Fruit fly (Drosophila melanogaster) whole organism, embryonic: ENCODE data around the gene CG6791.

Experiments
- CG10267 ChIP-seq: fragments of 200-800 bp; sonication (Bioruptor generic); optimal IDR thresholded peaks from 2 replicates; lab custom pipeline; 2018; ENCODE audit warnings: missing biosample characterization, mild to moderate bottlenecking, missing genetic modification characterization, moderate library complexity
- CG10462 ChIP-seq: fragments of 200-800 bp; sonication (Bioruptor generic); optimal IDR thresholded peaks from 2 replicates; lab custom pipeline; 2016; ENCODE audit warnings: missing biosample characterization, missing genetic modification characterization
- CG11504 ChIP-seq: fragments of 200-800 bp; sonication (Bioruptor generic); optimal IDR thresholded peaks from 3 replicates; lab custom pipeline; 2019; ENCODE audit warnings: missing biosample characterization, mild to moderate bottlenecking, missing genetic modification characterization, moderate library complexity
- CG11695 ChIP-seq: fragments of 200-800 bp; sonication (Bioruptor generic); IDR thresholded peaks from 3 replicates; pipeline ENCODE4 v1.3.6; 2022; ENCODE audit warnings: missing biosample characterization, missing genetic modification characterization
- CG11723 ChIP-seq: fragments of 200-800 bp; sonication (Bioruptor generic); optimal IDR thresholded peaks from 2 replicates; lab custom pipeline; 2017; ENCODE audit warnings: missing biosample characterization, mild to moderate bottlenecking, missing genetic modification characterization
- CG12299 ChIP-seq: fragments of 200-800 bp; sonication (Bioruptor generic); optimal IDR thresholded peaks from 2 replicates; lab custom pipeline; 2018; ENCODE audit warnings: missing biosample characterization, mild to moderate bottlenecking, missing genetic modification characterization
- CG13296 ChIP-seq: fragments of 200-800 bp; sonication (Bioruptor generic); optimal IDR thresholded peaks from 3 replicates; lab custom pipeline; 2018; ENCODE audit warnings: missing biosample characterization, mild to moderate bottlenecking, missing genetic modification characterization
- CG13624 ChIP-seq: fragments of 200-800 bp; sonication (Bioruptor generic); optimal IDR thresholded peaks from 2 replicates; lab custom pipeline; 2016; ENCODE audit warnings: missing biosample characterization, missing genetic modification characterization
- CG14860 ChIP-seq: fragments of 200-800 bp; sonication (Bioruptor generic); IDR thresholded peaks from 3 replicates; pipeline ENCODE4 v1.3.6; 2022; ENCODE audit warnings: missing biosample characterization, missing genetic modification characterization; ENCODE audit not compliant: partially characterized antibody
- CG15011 ChIP-seq: fragments of 200-800 bp; sonication (Bioruptor generic); optimal IDR thresholded peaks from 3 replicates; lab custom pipeline; 2018; ENCODE audit warnings: missing biosample characterization, mild to moderate bottlenecking, missing genetic modification characterization
- CG17568 ChIP-seq: fragments of 200-800 bp; sonication (Bioruptor generic); optimal IDR thresholded peaks from 2 replicates; lab custom pipeline; 2018; ENCODE audit warnings: missing biosample characterization, mild to moderate bottlenecking, missing genetic modification characterization, moderate library complexity
- CG18011 ChIP-seq: fragments of 200-800 bp; sonication (Bioruptor generic); optimal IDR thresholded peaks from 2 replicates; lab custom pipeline; 2017; ENCODE audit warnings: missing biosample characterization, missing genetic modification characterization, mild to moderate bottlenecking, moderate library complexity, missing genotype
- CG18619 ChIP-seq: fragments of 200-800 bp; sonication (Bioruptor generic); optimal IDR thresholded peaks from 3 replicates; lab custom pipeline; 2017; ENCODE audit warnings: missing biosample characterization, mild to moderate bottlenecking, missing genetic modification characterization
- CG32532 ChIP-seq: fragments of 200-800 bp; sonication (Bioruptor generic); IDR thresholded peaks from 2 replicates; pipeline ENCODE4 v1.3.6; 2022; ENCODE audit warnings: missing biosample characterization, missing genetic modification characterization
- CG34376 ChIP-seq: fragments of 200-800 bp; sonication (Bioruptor generic); optimal IDR thresholded peaks from 2 replicates; lab custom pipeline; 2018; ENCODE audit warnings: missing biosample characterization, mild to moderate bottlenecking, missing genetic modification characterization
- CG3995 ChIP-seq: fragments of 200-800 bp; sonication (Bioruptor generic); optimal IDR thresholded peaks from 3 replicates; lab custom pipeline; 2016; ENCODE audit warnings: missing biosample characterization, missing genetic modification characterization
- CG5245 ChIP-seq: fragments of 200-800 bp; sonication (Bioruptor generic); optimal IDR thresholded peaks from 3 replicates; lab custom pipeline; 2016; ENCODE audit warnings: missing biosample characterization, missing genetic modification characterization
- CG6254 ChIP-seq: fragments of 200-800 bp; sonication (Bioruptor generic); optimal IDR thresholded peaks from 3 replicates; lab custom pipeline; 2017; ENCODE audit warnings: mild to moderate bottlenecking, missing biosample characterization, missing genetic modification reagents, missing genetic modification characterization
- CG6765 ChIP-seq: fragments of 200-800 bp; sonication (Bioruptor generic); optimal IDR thresholded peaks from 3 replicates; lab custom pipeline; 2017; ENCODE audit warnings: missing biosample characterization, mild to moderate bottlenecking, missing genetic modification characterization
- CG7372 ChIP-seq: fragments of 200-800 bp; sonication (Bioruptor generic); IDR thresholded peaks from 2 replicates; pipeline ENCODE4 v1.3.6; 2022; ENCODE audit warnings: missing biosample characterization, missing genetic modification characterization
- CG7928 ChIP-seq: fragments of 200-800 bp; sonication (Bioruptor generic); optimal IDR thresholded peaks from 2 replicates; lab custom pipeline; 2017; ENCODE audit warnings: missing biosample characterization, mild to moderate bottlenecking, missing genetic modification characterization
- CG8388 ChIP-seq: fragments of 200-800 bp; sonication (Bioruptor generic); optimal IDR thresholded peaks from 2 replicates; lab custom pipeline; 2019; ENCODE audit warnings: missing biosample characterization, mild to moderate bottlenecking, missing genetic modification characterization, moderate library complexity
- CG8478 ChIP-seq: fragments of >200 bp; optimal IDR thresholded peaks from 2 replicates; lab custom pipeline; 2018
- CG9437 ChIP-seq: fragments of 200-800 bp; sonication (Bioruptor generic); optimal IDR thresholded peaks from 2 replicates; lab custom pipeline; 2018; ENCODE audit warnings: missing biosample characterization, mild to moderate bottlenecking, missing genetic modification characterization
- Doc3 ChIP-seq: fragments of 200-800 bp; sonication (Bioruptor generic); IDR thresholded peaks from 3 replicates; pipeline ENCODE4 v1.3.6; 2022; ENCODE audit warnings: missing biosample characterization, missing genetic modification characterization; ENCODE audit not compliant: partially characterized antibody
- Gug ChIP-seq: fragments of 200-800 bp; sonication (Bioruptor generic); IDR thresholded peaks from 4 replicates; pipeline ENCODE4 v1.3.6; 2022; ENCODE audit warnings: missing biosample characterization, missing genetic modification characterization
- Hand ChIP-seq: fragments of 200-800 bp; sonication (Bioruptor generic); optimal IDR thresholded peaks from 2 replicates; lab custom pipeline; 2017; ENCODE audit warnings: mild to moderate bottlenecking, missing biosample characterization, missing genetic modification reagents, missing genetic modification characterization
- Kr ChIP-seq: fragments of 200-800 bp; sonication (Bioruptor generic); optimal IDR thresholded peaks from 2 replicates; lab custom pipeline; 2017; ENCODE audit warnings: missing biosample characterization, mild to moderate bottlenecking, missing genetic modification characterization
- MBD-R2 ChIP-seq: fragments of 200-800 bp; sonication (Bioruptor generic); IDR thresholded peaks from 2 replicates; pipeline ENCODE4 v1.3.6; 2022; ENCODE audit warnings: missing biosample characterization, missing genetic modification characterization
- NC2α ChIP-seq: fragments of 200-800 bp; sonication (Bioruptor generic); optimal IDR thresholded peaks from 2 replicates; lab custom pipeline; 2016; ENCODE audit warnings: missing biosample characterization, missing genetic modification characterization
- Ravus ChIP-seq: fragments of 200-800 bp; sonication (Bioruptor generic); IDR thresholded peaks from 2 replicates; pipeline ENCODE4 v1.3.6; 2022; ENCODE audit warnings: missing biosample characterization, missing genetic modification characterization
- Rx ChIP-seq: fragments of 200-800 bp; sonication (Bioruptor generic); IDR thresholded peaks from 2 replicates; pipeline ENCODE4 v1.3.6; 2022; ENCODE audit warnings: missing biosample characterization, missing genetic modification characterization
- abd-A ChIP-seq: fragments of 200-800 bp; sonication (Bioruptor generic); optimal IDR thresholded peaks from 3 replicates; lab custom pipeline; 2019; ENCODE audit warnings: missing biosample characterization, mild to moderate bottlenecking, missing genetic modification characterization, moderate library complexity
- ap ChIP-seq: fragments of 200-800 bp; sonication (Bioruptor generic); IDR thresholded peaks from 2 replicates; pipeline ENCODE4 v1.3.6; 2022; ENCODE audit warnings: missing biosample characterization, missing genetic modification characterization
- br ChIP-seq: fragments of >200 bp; optimal IDR thresholded peaks from 2 replicates; lab custom pipeline; 2017
- cg ChIP-seq: fragments of 200-800 bp; sonication (Bioruptor generic); optimal IDR thresholded peaks from 3 replicates; lab custom pipeline; 2019; ENCODE audit warnings: missing biosample characterization, mild to moderate bottlenecking, missing genetic modification characterization, moderate library complexity
- crp ChIP-seq, 2 experiments: fragments of 200-800 bp; sonication (Bioruptor generic); optimal IDR thresholded peaks; 2 replicates in 1 of 2; 3 replicates in 1 of 2; lab custom pipeline; 2017; ENCODE audit warnings: missing biosample characterization in 2 of 2, missing genetic modification characterization in 2 of 2, mild to moderate bottlenecking in 1 of 2, moderate library complexity in 1 of 2
- danr ChIP-seq: fragments of 200-800 bp; sonication (Bioruptor generic); IDR thresholded peaks from 2 replicates; pipeline ENCODE4 v1.3.6; 2022; ENCODE audit warnings: missing biosample characterization, missing genetic modification characterization
- dimm ChIP-seq: fragments of 200-800 bp; sonication (Bioruptor generic); IDR thresholded peaks from 2 replicates; pipeline ENCODE4 v1.3.6; 2022; ENCODE audit warnings: missing biosample characterization, missing genetic modification characterization
- dm ChIP-seq: fragments of 200-800 bp; sonication (Bioruptor generic); optimal IDR thresholded peaks from 3 replicates; lab custom pipeline; 2016; ENCODE audit warnings: missing biosample characterization, missing genetic modification characterization
- eyg ChIP-seq: fragments of 200-800 bp; sonication (Bioruptor generic); optimal IDR thresholded peaks from 3 replicates; lab custom pipeline; 2016; ENCODE audit warnings: missing biosample characterization, missing genetic modification characterization
- ftz-f1 ChIP-seq: fragments of 200-800 bp; sonication (Bioruptor generic); optimal IDR thresholded peaks from 2 replicates; lab custom pipeline; 2016; ENCODE audit warnings: missing biosample characterization, missing genetic modification characterization
- mam ChIP-seq: fragments of 200-800 bp; sonication (Bioruptor generic); optimal IDR thresholded peaks from 3 replicates; lab custom pipeline; 2016; ENCODE audit warnings: missing biosample characterization, missing genetic modification characterization
- mld ChIP-seq: fragments of 200-800 bp; sonication (Bioruptor generic); IDR thresholded peaks from 3 replicates; pipeline ENCODE4 v1.3.6; 2022; ENCODE audit warnings: missing biosample characterization, missing genetic modification characterization; ENCODE audit not compliant: partially characterized antibody
- row ChIP-seq: fragments of 200-800 bp; sonication (Bioruptor generic); IDR thresholded peaks from 3 replicates; pipeline ENCODE4 v1.3.6; 2022; ENCODE audit warnings: missing biosample characterization, missing genetic modification characterization
- sc ChIP-seq, 3 experiments: fragments of >200 bp in 2 of 3; fragments of 200-800 bp in 1 of 3; sonication (Bioruptor generic) in 1 of 3; optimal IDR thresholded peaks; 2 replicates in 2 of 3; 3 replicates in 1 of 3; lab custom pipeline; 2017; ENCODE audit warnings: mild to moderate bottlenecking in 1 of 3, missing biosample characterization in 1 of 3, missing genetic modification characterization in 1 of 3, missing genetic modification reagents in 1 of 3
- scrt ChIP-seq: fragments of 200-800 bp; sonication (Bioruptor generic); optimal IDR thresholded peaks from 2 replicates; lab custom pipeline; 2018; ENCODE audit warnings: missing biosample characterization, mild to moderate bottlenecking, missing genetic modification characterization, moderate library complexity
- seq ChIP-seq: fragments of 200-800 bp; sonication (Bioruptor generic); IDR thresholded peaks from 2 replicates; pipeline ENCODE4 v1.3.6; 2022; ENCODE audit warnings: missing biosample characterization, missing genetic modification characterization
- sisA ChIP-seq: fragments of 200-800 bp; sonication (Bioruptor generic); IDR thresholded peaks from 2 replicates; pipeline ENCODE4 v1.3.6; 2022; ENCODE audit warnings: missing biosample characterization, missing genetic modification characterization
- tin ChIP-seq: fragments of 200-800 bp; sonication (Bioruptor generic); optimal IDR thresholded peaks from 3 replicates; lab custom pipeline; 2016; ENCODE audit warnings: missing biosample characterization, missing genetic modification characterization
- ttk ChIP-seq: fragments of 200-800 bp; sonication (Bioruptor generic); IDR thresholded peaks from 2 replicates; pipeline ENCODE4 v2.1.2; 2022; ENCODE audit warnings: missing biosample characterization, missing genetic modification characterization

CG6791 gene

dm6 chr3R:11557492-11557965, 32.4 kb downstream of the CG6791 start, which contains the start of gene CG10898 (continued):
- no peak for TF ChIP-seq sc (optimal IDR thresholded peaks at IDR 0.05; lab: Kevin White, UChicago)
- peak; percentile 44 for TF ChIP-seq sc (GFP tag; optimal IDR thresholded peaks at IDR 0.05; lab: Kevin White, UChicago)
- TF ChIP-seq dimm, result peak; percentile 35; the same call in 1 of the 2 replicates
- TF ChIP-seq CG18619 (GFP tag; lab: Kevin White, UChicago), result peak; percentile 63
- TF ChIP-seq ttk (GFP tag; lab: Robert Waterston, UW), result peak; percentile 82
- TF ChIP-seq CG11504 (tag; lab: Kevin White, UChicago), result peak; percentile 83
- peak; percentile 47; the same call in 1 of the 2 replicates for TF ChIP-seq danr (GFP tag; lab: Robert Waterston, UW)
- peak; percentile 80 for TF ChIP-seq ap
- TF ChIP-seq CG6254, result peak; percentile 60
- no peak for TF ChIP-seq br
- peak; percentile 75; the same call in 3 of the 4 replicates for TF ChIP-seq Gug
- no peak for TF ChIP-seq Ravus (GFP tag; lab: Robert Waterston, UW)
- TF ChIP-seq Kr (GFP tag; lab: Kevin White, UChicago), result no peak
- TF ChIP-seq mld (GFP tag; lab: Robert Waterston, UW), result no peak
- peak in 1 of 2 experiments; percentile 60 for TF ChIP-seq crp (GFP tag; optimal IDR thresholded peaks at IDR 0.05; lab: Kevin White, UChicago)
- TF ChIP-seq seq, result peak; percentile 67
- TF ChIP-seq CG13296 (GFP tag; lab: Kevin White, UChicago), result peak; percentile 72
- no peak for TF ChIP-seq CG17568
- TF ChIP-seq cg (GFP tag; lab: Kevin White, UChicago), result no peak
- peak; percentile 28 for TF ChIP-seq CG3995 (GFP tag; lab: Kevin White, UChicago)
- TF ChIP-seq row (GFP tag; lab: Robert Waterston, UW), result peak; percentile 94
- peak; percentile 87 for TF ChIP-seq sisA (GFP tag; lab: Robert Waterston, UW)
- no peak for TF ChIP-seq CG15011 (GFP tag; lab: Kevin White, UChicago)
- peak; percentile 90 for TF ChIP-seq mam (GFP tag; lab: Kevin White, UChicago)
- TF ChIP-seq CG11723 (GFP tag; lab: Kevin White, UChicago), result peak; percentile 46
- peak; percentile 65 for TF ChIP-seq eyg
- TF ChIP-seq NC2α, result peak; percentile 56
- TF ChIP-seq MBD-R2, result peak; percentile 96
- peak; percentile 85 for TF ChIP-seq tin (GFP tag; lab: Kevin White, UChicago)
- TF ChIP-seq Doc3, result no peak
- TF ChIP-seq CG18011 (GFP tag; lab: Kevin White, UChicago), result peak; percentile 65
- peak; percentile 70 for TF ChIP-seq dm (GFP tag; lab: Kevin White, UChicago)
- peak; percentile 48 for TF ChIP-seq CG6765 (GFP tag; lab: Kevin White, UChicago)
- peak; percentile 71 for TF ChIP-seq CG8388 (GFP tag; lab: Kevin White, UChicago)
- TF ChIP-seq CG8478, result no peak
- no peak for TF ChIP-seq ftz-f1 (GFP tag; lab: Kevin White, UChicago)
- TF ChIP-seq abd-A (tag; lab: Kevin White, UChicago), result no peak
- TF ChIP-seq CG10462 (GFP tag; lab: Kevin White, UChicago), result peak; percentile 77
- TF ChIP-seq CG7372 (GFP tag; lab: Robert Waterston, UW), result peak; percentile 77
- no peak for TF ChIP-seq CG14860 (GFP tag; lab: Robert Waterston, UW)
- peak; percentile 26 for TF ChIP-seq CG34376 (GFP tag; lab: Kevin White, UChicago)
- TF ChIP-seq CG9437, result peak; percentile 38
- peak; percentile 72 for TF ChIP-seq CG12299 (tag; lab: Kevin White, UChicago)
- TF ChIP-seq CG7928 (GFP tag; lab: Kevin White, UChicago), result peak; percentile 32
- peak; percentile 90 for TF ChIP-seq CG32532
- peak; percentile 72 for TF ChIP-seq CG10267 (tag; lab: Kevin White, UChicago)
- TF ChIP-seq Hand (GFP tag; lab: Kevin White, UChicago), result no peak
- TF ChIP-seq scrt (GFP tag; lab: Kevin White, UChicago), result peak; percentile 36
- peak; percentile 63 for TF ChIP-seq CG5245 (GFP tag; lab: Kevin White, UChicago)
- TF ChIP-seq CG11695 (GFP tag; lab: Robert Waterston, UW), result peak; percentile 83
- peak; percentile 83 for TF ChIP-seq Rx (GFP tag; lab: Robert Waterston, UW)
- peak; percentile 87 for TF ChIP-seq CG13624
